Worm (Caenorhabditis elegans) whole organism, midembryonic: ENCODE data around the gene pqn-75.

Experiments
- T22C8.4 ChIP-seq: fragments of 200-800 bp; sonication (Bioruptor generic); IDR thresholded peaks from 2 replicates; pipeline ENCODE4 v1.3.6; 2022; ENCODE audit warnings: missing genetic modification characterization, missing compliant biosample characterization
- cog-1 ChIP-seq: sonication (generic microtip); optimal IDR thresholded peaks from 2 replicates; lab custom pipeline; 2016; ENCODE audit warnings: missing genetic modification characterization, missing compliant biosample characterization
- flt-1 ChIP-seq: fragments of 200-800 bp; sonication (Bioruptor generic); IDR thresholded peaks from 2 replicates; pipeline ENCODE4 v1.3.6; 2022; ENCODE audit warnings: missing genetic modification characterization, missing compliant biosample characterization
- klf-2 ChIP-seq: fragments of 200-800 bp; sonication (Bioruptor generic); conservative IDR thresholded peaks from 2 replicates; pipeline ENCODE4 v1.3.6; 2022; ENCODE audit warnings: missing genetic modification reagents, missing genetic modification characterization, missing compliant biosample characterization
- med-1 ChIP-seq: sonication (generic microtip); optimal IDR thresholded peaks from 2 replicates; lab custom pipeline; 2017; ENCODE audit warnings: missing genetic modification characterization, mild to moderate bottlenecking, missing compliant biosample characterization, antibody characterized with exemption, missing genetic modification reagents; ENCODE audit not compliant: insufficient read depth
- ref-1 ChIP-seq: fragments of 200-800 bp; sonication (Bioruptor generic); conservative IDR thresholded peaks from 2 replicates; pipeline ENCODE4 v1.3.6; 2022; ENCODE audit warnings: missing genetic modification reagents, missing genetic modification characterization, missing compliant biosample characterization
- tab-1 ChIP-seq: fragments of 200-800 bp; sonication (Bioruptor generic); IDR thresholded peaks from 2 replicates; pipeline ENCODE4 v1.3.6; 2022; ENCODE audit warnings: missing genetic modification characterization, missing compliant biosample characterization
- ztf-23 ChIP-seq: fragments of 200-800 bp; sonication (Bioruptor generic); IDR thresholded peaks from 2 replicates; pipeline ENCODE4 v1.3.6; 2022; ENCODE audit warnings: missing genetic modification reagents, missing genetic modification characterization, missing compliant biosample characterization
- ztf-29 ChIP-seq: fragments of 200-800 bp; sonication (Bioruptor generic); IDR thresholded peaks from 2 replicates; pipeline ENCODE4 v1.3.6; 2022; ENCODE audit warnings: missing genetic modification reagents, missing genetic modification characterization, missing compliant biosample characterization

pqn-75 gene

DNA sequence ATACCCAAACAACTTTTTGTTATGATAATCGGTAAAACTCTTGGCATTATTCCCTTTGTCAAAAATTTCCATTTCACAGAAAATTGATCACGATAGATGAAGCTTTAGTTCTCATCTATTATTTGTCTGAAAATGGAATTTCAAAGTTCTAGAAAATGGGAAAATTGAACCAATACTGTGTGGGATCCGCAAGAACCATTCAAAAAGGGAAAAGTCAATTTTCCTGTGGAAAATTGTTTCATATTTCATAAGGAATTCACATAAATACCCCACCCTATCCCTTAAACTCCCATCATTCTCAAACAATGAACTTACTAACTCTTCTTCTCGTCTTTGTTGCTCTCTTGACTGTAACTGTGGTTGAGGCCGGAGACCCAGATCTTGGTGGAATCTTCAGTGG, 8.7 kb downstream of the pqn-75 start, which contains the start of the genes C35B1.9 and C35B1.3:
Gene C35B1.9, minus strand, starts transcription at position 101 of the 400 bp plus-strand sequence.
Gene C35B1.3, plus strand, starts transcription at position 306 of the 400 bp plus-strand sequence.
- TF ChIP-seq ztf-23 (GFP tag; lab: Robert Waterston, UW), result no peak
- no peak for TF ChIP-seq flt-1 (GFP tag; lab: Robert Waterston, UW)
- no peak for TF ChIP-seq tab-1 (GFP tag; lab: Robert Waterston, UW)
- no peak for TF ChIP-seq med-1 (GFP tag; lab: Kevin White, UChicago)
- TF ChIP-seq cog-1 (tag; lab: Kevin White, UChicago), result no peak
- no peak for TF ChIP-seq T22C8.4 (GFP tag; lab: Robert Waterston, UW)
- no peak for TF ChIP-seq ref-1 (GFP tag; lab: Robert Waterston, UW)
- no peak for TF ChIP-seq klf-2
- no peak for TF ChIP-seq ztf-29

DNA sequence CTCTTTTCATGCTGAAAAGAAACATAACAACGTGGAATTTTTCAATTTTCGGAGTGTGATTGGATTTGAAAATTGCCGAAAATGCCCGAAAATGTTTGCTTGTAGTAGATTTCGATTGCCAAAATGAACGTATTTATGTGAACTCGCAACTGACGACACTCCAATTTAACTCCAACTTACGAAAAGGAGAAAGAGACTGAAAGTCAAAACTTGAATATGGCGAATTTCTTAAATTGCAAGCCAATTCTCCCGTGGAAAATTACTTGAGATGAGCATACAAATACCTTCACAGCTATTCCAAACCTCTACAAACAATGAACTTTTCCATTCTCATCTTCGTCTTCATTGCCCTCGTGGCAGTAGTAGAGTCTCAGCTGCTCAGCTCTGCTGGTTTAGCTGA, 10.5 kb downstream of the pqn-75 start:
- TF ChIP-seq T22C8.4 (GFP tag; lab: Robert Waterston, UW), result no peak
- TF ChIP-seq flt-1 (GFP tag; lab: Robert Waterston, UW), result no peak
- no peak for TF ChIP-seq ztf-29
- no peak for TF ChIP-seq ztf-23 (GFP tag; lab: Robert Waterston, UW)
- TF ChIP-seq klf-2, result no peak
- TF ChIP-seq tab-1 (GFP tag; lab: Robert Waterston, UW), result no peak
- no peak for TF ChIP-seq ref-1 (GFP tag; lab: Robert Waterston, UW)
- TF ChIP-seq cog-1 (tag; lab: Kevin White, UChicago), result no peak
- no peak for TF ChIP-seq med-1 (GFP tag; lab: Kevin White, UChicago)

DNA sequence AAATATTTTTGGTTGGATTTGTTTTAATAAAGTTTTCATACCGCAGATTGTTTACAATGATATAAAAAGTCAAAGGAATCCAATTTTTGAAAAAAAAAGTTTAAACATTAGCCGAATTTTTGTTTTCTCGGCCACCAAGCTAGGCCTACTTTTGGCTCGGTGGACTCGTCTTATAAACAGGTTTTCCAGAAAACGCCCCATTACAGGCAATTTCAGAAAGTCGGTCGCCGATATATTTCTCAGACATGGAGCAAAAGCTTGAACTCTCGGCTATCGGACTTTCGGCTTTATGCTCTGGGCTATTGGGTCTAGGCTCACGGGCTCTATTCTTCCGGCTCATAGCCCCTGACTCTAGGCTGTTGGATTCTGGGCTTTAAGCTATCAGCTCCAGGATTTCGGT, 11.0 kb downstream of the pqn-75 start:
- TF ChIP-seq cog-1 (tag; lab: Kevin White, UChicago) (no peak), klf-2 (no peak), ztf-29 (no peak), ref-1 (GFP tag; lab: Robert Waterston, UW) (no peak), flt-1 (GFP tag; lab: Robert Waterston, UW) (no peak), tab-1 (GFP tag; lab: Robert Waterston, UW) (no peak), ztf-23 (GFP tag; lab: Robert Waterston, UW) (no peak), med-1 (GFP tag; lab: Kevin White, UChicago) (no peak), T22C8.4 (GFP tag; lab: Robert Waterston, UW) (no peak)

DNA sequence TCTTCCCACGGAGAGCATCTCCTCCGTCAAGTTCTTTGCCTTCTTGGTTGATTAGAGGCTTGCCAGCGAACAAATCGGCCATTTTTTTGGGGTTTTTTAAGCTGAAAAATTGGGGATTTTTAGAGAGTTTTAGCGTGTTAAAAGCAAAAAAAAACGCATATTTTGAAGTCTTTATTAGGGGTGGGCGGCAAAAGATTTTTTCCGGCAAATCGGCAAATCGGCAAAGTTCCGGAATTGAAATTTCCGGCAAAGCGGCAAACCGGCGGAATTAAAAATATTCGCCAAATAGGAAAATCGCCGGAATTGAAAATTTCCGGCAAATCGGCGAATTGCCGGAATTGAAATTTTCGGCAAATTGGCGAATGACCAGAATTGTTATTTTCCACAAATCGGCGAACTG, 12.0 kb downstream of the pqn-75 start, which contains the start of gene C35B1.5:
Gene C35B1.5, minus strand, starts transcription at position 101 of the 400 bp plus-strand sequence.
- TF ChIP-seq tab-1 (GFP tag; lab: Robert Waterston, UW), result no peak
- no peak for TF ChIP-seq T22C8.4 (GFP tag; lab: Robert Waterston, UW)
- no peak for TF ChIP-seq ztf-29
- TF ChIP-seq cog-1 (tag; lab: Kevin White, UChicago), result no peak
- TF ChIP-seq ref-1 (GFP tag; lab: Robert Waterston, UW), result no peak
- TF ChIP-seq med-1 (GFP tag; lab: Kevin White, UChicago), result no peak
- TF ChIP-seq ztf-23 (GFP tag; lab: Robert Waterston, UW), result no peak
- TF ChIP-seq flt-1 (GFP tag; lab: Robert Waterston, UW), result no peak
- TF ChIP-seq klf-2, result no peak

DNA sequence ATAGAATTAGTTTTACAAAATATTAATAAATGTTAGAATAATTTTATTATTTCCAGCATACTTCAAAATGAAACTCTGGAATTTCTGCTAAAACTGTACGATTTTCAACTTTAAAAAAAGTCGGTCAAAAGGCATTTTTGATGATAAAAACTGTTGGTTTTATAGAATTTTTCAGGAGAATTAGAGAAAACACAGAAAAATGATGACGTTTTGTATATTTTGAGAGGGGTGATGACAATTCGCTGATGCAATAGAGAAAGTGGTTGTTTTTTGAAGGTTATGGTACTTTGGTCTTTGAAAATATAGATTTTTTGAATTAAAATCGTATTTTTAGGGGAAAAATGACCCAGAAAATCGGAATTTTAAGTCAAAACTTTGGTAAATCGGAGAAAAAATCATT, 12.9 kb downstream of the pqn-75 start:
- TF ChIP-seq ztf-29 (no peak), ztf-23 (GFP tag; lab: Robert Waterston, UW) (no peak), T22C8.4 (GFP tag; lab: Robert Waterston, UW) (no peak), klf-2 (no peak), med-1 (GFP tag; lab: Kevin White, UChicago) (no peak), ref-1 (GFP tag; lab: Robert Waterston, UW) (no peak), cog-1 (tag; lab: Kevin White, UChicago) (no peak), flt-1 (GFP tag; lab: Robert Waterston, UW) (no peak), tab-1 (GFP tag; lab: Robert Waterston, UW) (no peak)

DNA sequence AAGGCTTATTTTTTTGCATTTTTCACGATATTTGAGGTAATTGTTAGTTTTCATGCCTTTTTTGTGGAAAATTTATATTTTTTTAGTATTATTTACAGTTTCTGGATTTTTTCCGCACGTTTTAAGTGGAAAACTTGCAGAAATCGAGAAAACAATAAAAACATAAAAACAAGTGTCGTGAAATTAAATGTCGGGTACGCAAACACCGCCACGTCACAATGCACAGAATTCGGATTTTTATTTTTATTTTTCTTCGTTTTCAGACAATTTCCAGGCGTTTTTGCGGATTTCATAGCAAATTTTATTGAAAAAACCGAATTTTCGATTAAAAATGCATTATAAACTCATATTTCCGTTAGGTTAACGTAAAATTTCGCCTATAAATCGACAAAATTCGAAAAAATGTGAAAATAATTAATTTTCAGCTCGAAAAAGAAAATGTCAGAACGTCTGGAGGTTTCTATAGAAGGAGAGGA, 13.7 kb downstream of the pqn-75 start, which contains the start of gene C35B1.2:
Gene C35B1.2, plus strand, starts transcription at position 426 of the 476 bp plus-strand sequence.
- TF ChIP-seq tab-1 (GFP tag; lab: Robert Waterston, UW), result no peak
- TF ChIP-seq T22C8.4 (GFP tag; lab: Robert Waterston, UW), result no peak
- TF ChIP-seq ref-1 (GFP tag; lab: Robert Waterston, UW), result no peak
- no peak for TF ChIP-seq ztf-29
- no peak for TF ChIP-seq klf-2
- TF ChIP-seq cog-1 (tag; lab: Kevin White, UChicago), result no peak
- TF ChIP-seq med-1 (GFP tag; lab: Kevin White, UChicago), result no peak

DNA sequence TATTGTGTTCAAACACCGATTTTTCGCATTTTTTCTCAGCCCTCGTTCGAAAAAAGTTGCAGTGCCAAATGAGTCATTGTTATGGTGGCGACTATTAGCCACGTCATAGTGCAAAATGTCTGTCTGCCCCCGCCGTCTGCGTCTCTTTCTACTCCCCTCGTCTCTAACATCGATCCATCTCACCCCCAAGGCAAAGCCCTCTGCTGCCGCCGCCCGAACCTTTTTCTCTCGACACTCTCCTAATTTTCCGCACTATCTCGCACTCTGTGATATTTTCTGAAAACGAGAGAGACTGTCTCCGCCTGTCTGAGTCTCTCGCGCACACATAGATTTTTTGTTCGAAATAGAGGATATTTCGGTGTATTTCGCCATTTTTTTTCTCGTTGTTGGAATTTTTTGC, 21.0 kb downstream of the pqn-75 start:
- TF ChIP-seq flt-1 (GFP tag; lab: Robert Waterston, UW), result no peak
- no peak for TF ChIP-seq ztf-23 (GFP tag; lab: Robert Waterston, UW)
- TF ChIP-seq T22C8.4 (GFP tag; lab: Robert Waterston, UW), result peak; percentile 73; the same call in 1 of the 2 replicates
- TF ChIP-seq ztf-29, result peak; percentile 85
- TF ChIP-seq med-1 (GFP tag; lab: Kevin White, UChicago), result no peak
- TF ChIP-seq klf-2, result no peak
- no peak for TF ChIP-seq tab-1 (GFP tag; lab: Robert Waterston, UW)

DNA sequence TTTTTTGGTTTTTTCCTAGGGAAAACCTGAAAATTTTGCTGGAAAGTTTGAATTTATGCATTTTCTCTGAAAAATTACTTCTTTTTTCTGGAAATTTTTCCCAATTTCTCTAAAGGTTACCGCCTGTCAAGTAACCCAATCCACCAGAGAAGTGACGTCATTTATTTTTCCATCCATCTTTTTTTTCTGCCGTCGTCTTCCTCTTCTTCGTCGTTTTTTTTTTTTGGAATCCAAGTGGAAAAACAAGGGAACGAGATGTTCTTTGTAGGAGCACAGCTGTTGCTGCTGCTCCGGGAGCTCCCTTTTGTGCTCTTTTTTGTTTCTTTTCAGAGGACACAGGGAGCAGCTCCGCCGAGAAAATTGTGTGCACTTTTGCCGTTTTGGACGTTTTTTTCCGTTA, 22.2 kb downstream of the pqn-75 start:
- TF ChIP-seq ref-1 (GFP tag; lab: Robert Waterston, UW) (no peak), klf-2 (no peak), ztf-23 (GFP tag; lab: Robert Waterston, UW) (no peak), tab-1 (GFP tag; lab: Robert Waterston, UW) (no peak), cog-1 (tag; lab: Kevin White, UChicago) (no peak), ztf-29 (no peak)

DNA sequence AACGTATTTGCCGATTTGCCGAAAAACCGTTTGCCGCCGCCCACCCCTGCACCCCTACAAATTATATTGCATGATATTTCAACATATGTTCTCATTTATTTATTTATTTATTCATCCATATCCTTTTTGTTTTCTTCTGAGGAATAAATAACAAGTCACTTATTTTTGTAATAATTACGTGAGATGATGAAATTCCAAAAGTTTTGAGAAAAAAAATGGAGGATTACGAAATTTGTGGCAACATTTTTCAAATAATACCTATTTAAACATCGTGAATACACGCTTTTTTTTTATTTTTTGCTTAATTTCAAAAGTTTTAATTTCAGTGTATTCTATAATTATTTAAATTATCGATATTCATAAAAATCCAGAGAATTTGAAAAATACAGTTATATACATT, 24.8 kb downstream of the pqn-75 start:
- no peak for TF ChIP-seq klf-2
- no peak for TF ChIP-seq T22C8.4 (GFP tag; lab: Robert Waterston, UW)
- TF ChIP-seq ref-1 (GFP tag; lab: Robert Waterston, UW), result no peak
- TF ChIP-seq med-1 (GFP tag; lab: Kevin White, UChicago), result no peak
- TF ChIP-seq tab-1 (GFP tag; lab: Robert Waterston, UW), result no peak
- no peak for TF ChIP-seq ztf-29
